Fruit fly (Drosophila melanogaster) whole organism, embryonic: ENCODE results near the gene lin-28.

Experiments used
- Adf1 ChIP-seq: fragments of 200-800 bp; sonication (Bioruptor generic); IDR thresholded peaks from 2 replicates; pipeline ENCODE4 v1.3.6; 2022; ENCODE audit warnings: missing biosample characterization, missing genetic modification characterization
- CG10147 ChIP-seq: fragments of 200-800 bp; sonication (Bioruptor generic); optimal IDR thresholded peaks from 2 replicates; lab custom pipeline; 2019; ENCODE audit warnings: missing biosample characterization, mild to moderate bottlenecking, missing genetic modification characterization, moderate library complexity
- CG12299 ChIP-seq: fragments of 200-800 bp; sonication (Bioruptor generic); optimal IDR thresholded peaks from 2 replicates; lab custom pipeline; 2018; ENCODE audit warnings: missing biosample characterization, mild to moderate bottlenecking, missing genetic modification characterization
- CG1647 ChIP-seq: fragments of 200-800 bp; sonication (Bioruptor generic); optimal IDR thresholded peaks from 3 replicates; lab custom pipeline; 2016; ENCODE audit warnings: missing biosample characterization, missing genetic modification characterization
- CG3163 ChIP-seq: fragments of 200-800 bp; sonication (Bioruptor generic); optimal IDR thresholded peaks from 3 replicates; lab custom pipeline; 2016; ENCODE audit warnings: missing biosample characterization, missing genetic modification characterization
- CG32767 ChIP-seq: fragments of 200-800 bp; sonication (Bioruptor generic); IDR thresholded peaks from 2 replicates; pipeline ENCODE4 v1.3.6; 2022; ENCODE audit warnings: missing biosample characterization, missing genetic modification characterization
- CG34422 ChIP-seq: fragments of 200-800 bp; sonication (Bioruptor generic); IDR thresholded peaks from 3 replicates; pipeline ENCODE4 v1.3.6; 2022; ENCODE audit warnings: missing biosample characterization, missing genetic modification characterization
- CG4820 ChIP-seq: fragments of 200-800 bp; sonication (Bioruptor generic); optimal IDR thresholded peaks from 3 replicates; lab custom pipeline; 2016; ENCODE audit warnings: missing biosample characterization, missing genetic modification characterization
- CG5180 ChIP-seq: fragments of 200-800 bp; sonication (Bioruptor generic); optimal IDR thresholded peaks from 3 replicates; lab custom pipeline; 2017; ENCODE audit warnings: missing biosample characterization, missing genetic modification characterization, mild to moderate bottlenecking, moderate library complexity, missing genetic modification reagents
- CG9727 ChIP-seq: fragments of 200-800 bp; sonication (Bioruptor generic); optimal IDR thresholded peaks from 3 replicates; lab custom pipeline; 2017; ENCODE audit warnings: missing biosample characterization, mild to moderate bottlenecking, missing genetic modification characterization
- CG9876 ChIP-seq: fragments of 200-800 bp; sonication (Bioruptor generic); optimal IDR thresholded peaks from 2 replicates; lab custom pipeline; 2016; ENCODE audit warnings: missing biosample characterization, missing genetic modification characterization
- Deaf1 ChIP-seq: fragments of 200-800 bp; optimal IDR thresholded peaks from 3 replicates; lab custom pipeline; 2019; ENCODE audit warnings: missing biosample characterization, mild to moderate bottlenecking, missing genetic modification characterization, moderate library complexity
- Ets65A ChIP-seq: fragments of 200-800 bp; sonication (Bioruptor generic); peaks from one replicate; lab custom pipeline; 2016; ENCODE audit warnings: missing biosample characterization, missing genetic modification characterization
- Hr39 ChIP-seq: fragments of >200 bp; optimal IDR thresholded peaks from 2 replicates; lab custom pipeline; 2017
- Jarid2 ChIP-seq: fragments of 200-800 bp; sonication (Bioruptor generic); optimal IDR thresholded peaks from 3 replicates; lab custom pipeline; 2017; ENCODE audit warnings: mild to moderate bottlenecking, missing biosample characterization, missing genetic modification reagents, missing genetic modification characterization
- Med ChIP-seq: fragments of 200-800 bp; sonication (Bioruptor generic); peaks from one replicate; lab custom pipeline; 2016; ENCODE audit warnings: missing biosample characterization, missing genetic modification characterization, mild to moderate bottlenecking, inconsistent platforms, moderate library complexity
- Neu2 ChIP-seq: fragments of 200-800 bp; sonication (Bioruptor generic); optimal IDR thresholded peaks from 3 replicates; lab custom pipeline; 2016; ENCODE audit warnings: missing biosample characterization, missing genetic modification characterization, borderline replicate concordance
- Nf-YC ChIP-seq: fragments of 200-800 bp; optimal IDR thresholded peaks from 3 replicates; lab custom pipeline; 2019; ENCODE audit warnings: missing biosample characterization, mild to moderate bottlenecking, missing genetic modification characterization, moderate library complexity
- Sox100B ChIP-seq: fragments of 200-800 bp; sonication (Bioruptor generic); optimal IDR thresholded peaks from 3 replicates; lab custom pipeline; 2018; ENCODE audit warnings: missing biosample characterization, mild to moderate bottlenecking, missing genetic modification characterization
- Spps ChIP-seq: fragments of 200-800 bp; sonication (Bioruptor generic); optimal IDR thresholded peaks from 2 replicates; lab custom pipeline; 2018; ENCODE audit warnings: missing biosample characterization, mild to moderate bottlenecking, missing genetic modification characterization
- TFAM ChIP-seq: fragments of 200-800 bp; sonication (Bioruptor generic); optimal IDR thresholded peaks from 2 replicates; lab custom pipeline; 2017; ENCODE audit warnings: missing biosample characterization, missing genetic modification characterization, inconsistent platforms
- Trl ChIP-seq, 3 experiments: fragments of >200 bp in 2 of 3; fragments of 200-800 bp in 1 of 3; sonication (Bioruptor generic) in 1 of 3; optimal IDR thresholded peaks; 2 replicates in 1 of 3; 3 replicates in 2 of 3; lab custom pipeline; 2016 to 2017; ENCODE audit warnings: missing biosample characterization in 1 of 3, missing genetic modification characterization in 1 of 3
- abd-A ChIP-seq: fragments of 200-800 bp; sonication (Bioruptor generic); optimal IDR thresholded peaks from 3 replicates; lab custom pipeline; 2019; ENCODE audit warnings: missing biosample characterization, mild to moderate bottlenecking, missing genetic modification characterization, moderate library complexity
- chinmo ChIP-seq: fragments of 200-800 bp; sonication (Bioruptor generic); IDR thresholded peaks from 4 replicates; pipeline ENCODE4 v1.3.6; 2022; ENCODE audit warnings: missing biosample characterization, missing genetic modification characterization; ENCODE audit not compliant: partially characterized antibody
- crc ChIP-seq: fragments of 200-800 bp; sonication (Bioruptor generic); optimal IDR thresholded peaks from 2 replicates; lab custom pipeline; 2016; ENCODE audit warnings: missing biosample characterization, missing genetic modification characterization
- crol ChIP-seq: fragments of 200-800 bp; sonication (Bioruptor generic); IDR thresholded peaks from 2 replicates; pipeline ENCODE4 v1.3.6; 2022; ENCODE audit warnings: missing biosample characterization, missing genetic modification characterization
- ewg ChIP-seq: fragments of 200-800 bp; sonication (Bioruptor generic); optimal IDR thresholded peaks from 3 replicates; lab custom pipeline; 2017; ENCODE audit warnings: mild to moderate bottlenecking, missing biosample characterization, missing genetic modification reagents, missing genetic modification characterization
- fd96Cb ChIP-seq: fragments of 200-800 bp; sonication (Bioruptor generic); optimal IDR thresholded peaks from 2 replicates; lab custom pipeline; 2018; ENCODE audit warnings: missing biosample characterization, mild to moderate bottlenecking, missing genetic modification characterization, moderate library complexity
- fru ChIP-seq: fragments of >200 bp; optimal IDR thresholded peaks from 2 replicates; lab custom pipeline; 2017
- gcm2 ChIP-seq: fragments of 200-800 bp; sonication (Bioruptor generic); optimal IDR thresholded peaks from 2 replicates; lab custom pipeline; 2016; ENCODE audit warnings: missing biosample characterization, missing genetic modification characterization
- kah ChIP-seq: fragments of 200-800 bp; sonication (Bioruptor generic); optimal IDR thresholded peaks from 2 replicates; lab custom pipeline; 2018; ENCODE audit warnings: missing biosample characterization, mild to moderate bottlenecking, missing genetic modification characterization
- kay ChIP-seq: fragments of 200-800 bp; sonication (Bioruptor generic); optimal IDR thresholded peaks from 2 replicates; lab custom pipeline; 2016; ENCODE audit warnings: missing biosample characterization, missing genetic modification characterization
- lola ChIP-seq, 3 experiments: fragments of >200 bp in 2 of 3; fragments of 200-800 bp in 1 of 3; sonication (Bioruptor generic) in 1 of 3; optimal IDR thresholded peaks; 2 replicates each; lab custom pipeline; 2017 to 2019; ENCODE audit warnings: missing biosample characterization in 3 of 3, missing genetic modification characterization in 3 of 3, mild to moderate bottlenecking in 1 of 3, moderate library complexity in 1 of 3
- nerfin-1 ChIP-seq: fragments of 200-800 bp; sonication (Bioruptor generic); optimal IDR thresholded peaks from 3 replicates; lab custom pipeline; 2019; ENCODE audit warnings: missing biosample characterization, mild to moderate bottlenecking, missing genetic modification characterization, moderate library complexity
- pfk ChIP-seq: fragments of 200-800 bp; sonication (Bioruptor generic); optimal IDR thresholded peaks from 2 replicates; lab custom pipeline; 2018; ENCODE audit warnings: missing biosample characterization, mild to moderate bottlenecking, missing genetic modification characterization, moderate library complexity
- sna ChIP-seq: fragments of 200-800 bp; sonication (Bioruptor generic); IDR thresholded peaks from 2 replicates; pipeline ENCODE4 v1.3.6; 2022; ENCODE audit warnings: missing biosample characterization, missing genetic modification characterization; ENCODE audit not compliant: partially characterized antibody
- trem ChIP-seq: fragments of 200-800 bp; optimal IDR thresholded peaks from 3 replicates; lab custom pipeline; 2019; ENCODE audit warnings: missing biosample characterization, mild to moderate bottlenecking, missing genetic modification characterization, moderate library complexity
- usp ChIP-seq: fragments of >200 bp; optimal IDR thresholded peaks from 2 replicates; lab custom pipeline; 2017; ENCODE audit warnings: missing biosample characterization, missing genetic modification characterization
- wek ChIP-seq: fragments of 200-800 bp; sonication (Bioruptor generic); optimal IDR thresholded peaks from 3 replicates; lab custom pipeline; 2018; ENCODE audit warnings: missing biosample characterization, mild to moderate bottlenecking, missing genetic modification characterization, moderate library complexity
- yki ChIP-seq: fragments of >200 bp; optimal IDR thresholded peaks from 3 replicates; lab custom pipeline; 2018

lin-28 gene

dm6 chr3L:5666787-5667186, 12.3 kb downstream of the lin-28 start:
- TF ChIP-seq CG34422 (peak; percentile 33; the same call in 1 of the 3 replicates), yki (lab: Kevin White, UChicago) (no peak), kah (peak; percentile 96), CG32767 (no peak), sna (GFP tag; lab: Robert Waterston, UW) (no peak), CG12299 (tag; lab: Kevin White, UChicago) (no peak)

- 0 out of 4 replicates have a peak, but pooled peaks have one; percentile 38 for TF ChIP-seq chinmo (GFP tag; lab: Robert Waterston, UW)
- TF ChIP-seq crol (GFP tag; lab: Robert Waterston, UW): 0 out of 2 replicates have a peak, but pooled peaks have one; percentile 13
- no peak for TF ChIP-seq kay (GFP tag; lab: Kevin White, UChicago)
- TF ChIP-seq ewg (GFP tag; lab: Kevin White, UChicago): peak; percentile 79
- TF ChIP-seq Adf1: peak; percentile 63; the same call in 1 of the 2 replicates
- peak; percentile 90 for TF ChIP-seq Hr39 (lab: Kevin White, UChicago)
- peak; percentile 42 for TF ChIP-seq Ets65A (GFP tag; lab: Kevin White, UChicago)
- peak; percentile 81 for TF ChIP-seq Deaf1 (tag; lab: Kevin White, UChicago)
- no peak for TF ChIP-seq Jarid2 (GFP tag; lab: Kevin White, UChicago)
These were observed 23.9 kb downstream of the lin-28 start for dm6 chr3L:5678241-5678905.

dm6 chr3L:5686274-5686673, 31.8 kb downstream of the lin-28 start:
- TF ChIP-seq CG9876 (GFP tag; lab: Kevin White, UChicago) (no peak), Ets65A (GFP tag; lab: Kevin White, UChicago) (peak; percentile 72), Spps (tag; lab: Kevin White, UChicago) (no peak), nerfin-1 (tag; lab: Kevin White, UChicago) (no peak), abd-A (tag; lab: Kevin White, UChicago) (peak; percentile 51), TFAM (no peak)

- TF ChIP-seq crc (GFP tag; lab: Kevin White, UChicago) (no peak), Sox100B (GFP tag; lab: Kevin White, UChicago) (no peak), CG1647 (GFP tag; lab: Kevin White, UChicago) (no peak), wek (GFP tag; lab: Kevin White, UChicago) (no peak), Adf1 (peak; percentile 80), nerfin-1 (tag; lab: Kevin White, UChicago) (peak; percentile 77), kah (no peak), CG3163 (GFP tag; lab: Kevin White, UChicago) (no peak), Deaf1 (tag; lab: Kevin White, UChicago) (peak; percentile 98), CG10147 (GFP tag; lab: Kevin White, UChicago) (no peak), pfk (GFP tag; lab: Kevin White, UChicago) (no peak), Trl (optimal IDR thresholded peaks at IDR 0.05; lab: Kevin White, UChicago) (peak; percentile 33 to 70), Trl (GFP tag; optimal IDR thresholded peaks at IDR 0.05; lab: Kevin White, UChicago) (no peak), trem (tag; lab: Kevin White, UChicago) (no peak), Neu2 (GFP tag; lab: Kevin White, UChicago) (no peak), usp (GFP tag; lab: Kevin White, UChicago) (no peak), CG9727 (GFP tag; lab: Kevin White, UChicago) (no peak), gcm2 (GFP tag; lab: Kevin White, UChicago) (no peak), Med (GFP tag; lab: Kevin White, UChicago) (peak; percentile 21), fd96Cb (tag; lab: Kevin White, UChicago) (no peak), Nf-YC (tag; lab: Kevin White, UChicago) (peak; percentile 4), CG5180 (GFP tag; lab: Kevin White, UChicago) (no peak), lola (GFP tag; optimal IDR thresholded peaks at IDR 0.05; lab: Kevin White, UChicago) (no peak), fru (no peak), Jarid2 (GFP tag; lab: Kevin White, UChicago) (peak; percentile 50), CG4820 (GFP tag; lab: Kevin White, UChicago) (no peak)
These were observed 36.6 kb downstream of the lin-28 start for dm6 chr3L:5690994-5691503.
